Worm (Caenorhabditis elegans): ENCODE results near the gene srh-48.

srh-48 gene

DNA sequence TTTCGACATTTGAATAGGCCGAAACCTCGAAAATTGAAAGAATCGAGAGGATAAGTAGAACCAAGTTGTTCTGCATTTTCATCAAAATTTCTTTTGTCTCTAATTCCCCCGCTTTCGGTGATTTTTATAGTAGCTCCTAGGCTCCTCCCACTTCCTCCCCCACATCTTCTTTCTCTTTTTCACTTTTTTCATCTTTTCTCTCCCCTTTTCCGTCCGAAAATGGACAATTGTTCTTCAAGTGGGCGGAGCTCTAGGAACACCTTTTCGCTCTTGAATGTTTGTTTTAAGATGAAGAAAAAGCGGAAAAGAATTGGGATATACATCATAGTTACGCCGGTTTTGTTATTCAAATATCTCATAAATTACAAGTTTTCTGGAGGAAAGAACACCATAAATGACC lies 33.4 kb upstream of the srh-48 start, which contains the start of gene F42A8.1:
TSS of gene F42A8.1 (minus strand) at position 101 of the 400 bp plus-strand sequence.
- TF ChIP-seq lin-35 (GFP tag; optimal IDR thresholded peaks at IDR 0.05) (no peak), nhr-80 (tag; optimal IDR thresholded peaks at IDR 0.05) (no peak), pha-4 (tag; optimal IDR thresholded peaks at IDR 0.05) (no peak), F52B5.7 (tag; optimal IDR thresholded peaks at IDR 0.05) (no peak)

DNA sequence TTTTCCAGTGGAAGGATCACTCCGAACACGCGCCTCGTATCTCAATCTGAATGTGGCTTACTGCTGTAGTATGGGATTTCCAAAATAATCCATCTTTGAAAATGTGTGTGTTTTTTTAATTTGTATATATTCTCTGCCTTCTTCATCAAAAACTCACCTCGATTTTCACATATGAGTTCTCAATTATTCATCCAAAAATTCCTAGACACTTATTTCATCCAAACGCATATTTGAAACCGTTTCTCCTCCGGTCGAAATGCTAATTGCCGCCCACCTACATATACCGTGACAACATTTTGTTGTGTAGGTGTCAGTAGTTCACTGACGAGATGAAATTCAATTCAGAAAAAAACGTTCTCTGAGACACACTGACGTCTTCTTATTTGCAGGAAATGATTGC lies 32.5 kb upstream of the srh-48 start:
- TF ChIP-seq T07F8.4 (tag; optimal IDR thresholded peaks at IDR 0.05) (no peak), ztf-18 (tag; optimal IDR thresholded peaks at IDR 0.05) (no peak), lsl-1 (GFP tag; optimal IDR thresholded peaks at IDR 0.05) (no peak), nfya-1 (tag; optimal IDR thresholded peaks at IDR 0.05; ENCODE audit: borderline replicate concordance, insufficient read depth) (no peak), rec-8 (tag; optimal IDR thresholded peaks at IDR 0.05) (no peak), Y95B8A.8 (GFP tag; IDR thresholded peaks at IDR 0.05) (no peak), repo-1 (tag; optimal IDR thresholded peaks at IDR 0.05) (no peak), let-526 (GFP tag; IDR thresholded peaks at IDR 0.05) (no peak), gei-17 (GFP tag; optimal IDR thresholded peaks at IDR 0.05) (no peak), nhr-80 (tag; optimal IDR thresholded peaks at IDR 0.05) (no peak), lir-1 (GFP tag; conservative IDR thresholded peaks at IDR 0.05) (no peak), rcor-1 (GFP tag; IDR thresholded peaks at IDR 0.05) (no peak)

DNA sequence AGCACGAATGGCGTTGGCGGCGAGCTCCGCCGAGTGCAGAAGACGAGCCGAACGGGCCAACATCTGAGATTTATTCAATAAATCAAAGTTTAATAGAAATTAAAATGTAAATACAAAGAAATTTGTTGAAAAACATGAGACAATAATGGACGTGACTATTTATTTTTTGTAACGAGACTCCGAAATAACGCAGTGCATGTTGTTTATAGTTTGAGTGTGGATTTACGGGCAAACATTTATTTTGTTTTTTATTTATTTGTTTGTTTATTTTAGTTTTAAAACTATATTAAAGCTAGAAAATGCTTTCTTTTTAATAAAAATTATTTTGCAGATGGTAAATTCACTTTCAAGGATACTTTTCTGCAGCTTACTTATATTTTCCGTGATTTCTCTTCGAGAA lies 27.2 kb upstream of the srh-48 start, which contains the start of the genes sdhb-1 and cup-15:
TSS of gene sdhb-1 (minus strand) at position 63 of the 400 bp plus-strand sequence.
TSS of gene cup-15 (plus strand) at position 332 of the 400 bp plus-strand sequence.
- TF ChIP-seq snpc-4 (GFP tag; optimal IDR thresholded peaks at IDR 0.05) (no peak), snpc-4 (tag; optimal IDR thresholded peaks at IDR 0.05) (no peak), egl-18 (GFP tag; IDR thresholded peaks at IDR 0.05) (no peak), B0019.2 (GFP tag; conservative IDR thresholded peaks at IDR 0.05) (no peak), F23B12.7 (tag; optimal IDR thresholded peaks at IDR 0.05; ENCODE audit: insufficient read depth) (no peak), attf-3 (GFP tag; conservative IDR thresholded peaks at IDR 0.05) (peak; percentile 87), unc-62 (GFP tag; optimal IDR thresholded peaks at IDR 0.05) (no peak), ets-4 (GFP tag; optimal IDR thresholded peaks at IDR 0.05) (no peak), F37B4.10 (GFP tag; IDR thresholded peaks at IDR 0.05) (no peak)

DNA sequence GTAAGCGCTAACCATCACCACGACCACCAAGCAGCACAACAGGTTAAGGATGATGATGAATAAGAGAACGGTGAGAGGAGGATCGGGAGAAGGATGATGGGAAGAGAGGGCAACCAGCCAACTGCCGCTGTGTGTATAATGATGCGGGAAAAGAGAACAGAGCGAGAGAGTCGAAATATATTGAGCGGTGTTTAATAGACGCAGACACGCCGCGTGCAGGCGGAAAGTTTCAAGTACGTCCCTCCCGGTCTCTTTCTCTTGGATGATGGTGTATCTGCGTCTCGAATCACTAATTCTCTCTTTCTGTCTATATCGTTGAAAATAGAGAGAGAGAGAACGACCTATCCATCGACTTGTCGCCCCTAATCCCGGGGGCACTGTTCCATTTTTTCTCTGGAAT lies 23.2 kb upstream of the srh-48 start:
- no peak for TF ChIP-seq dpl-1 (GFP tag; optimal IDR thresholded peaks at IDR 0.05)
- no peak for TF ChIP-seq cebp-1 (GFP tag; IDR thresholded peaks at IDR 0.05)
- peak; percentile 43 for TF ChIP-seq cebp-1 (tag; optimal IDR thresholded peaks at IDR 0.05)
- TF ChIP-seq pha-4 (tag; optimal IDR thresholded peaks at IDR 0.05): no peak
- TF ChIP-seq snpc-1.1 (tag; optimal IDR thresholded peaks at IDR 0.05; ENCODE audit: insufficient read depth): no peak
- TF ChIP-seq let-526 (GFP tag; IDR thresholded peaks at IDR 0.05): no peak
- TF ChIP-seq hlh-26 (GFP tag; conservative IDR thresholded peaks at IDR 0.05): no peak
- no peak for TF ChIP-seq C06A6.2 (GFP tag; conservative IDR thresholded peaks at IDR 0.05)
- TF ChIP-seq ztf-6 (GFP tag; IDR thresholded peaks at IDR 0.05): no peak
- TF ChIP-seq B0035.1 (tag; optimal IDR thresholded peaks at IDR 0.05): no peak
- no peak for TF ChIP-seq ceh-91 (GFP tag; IDR thresholded peaks at IDR 0.05)
- no peak for TF ChIP-seq F49E8.2 (tag; optimal IDR thresholded peaks at IDR 0.05; ENCODE audit: insufficient read depth)
- no peak for TF ChIP-seq ceh-100 (GFP tag; IDR thresholded peaks at IDR 0.05)
- TF ChIP-seq ekl-4 (GFP tag; IDR thresholded peaks at IDR 0.05): 0 out of 2 replicates have a peak, but pooled peaks have one; percentile 23
- no peak for TF ChIP-seq egl-18 (GFP tag; IDR thresholded peaks at IDR 0.05)
- peak; percentile 83 for TF ChIP-seq hmg-1.2 (GFP tag; IDR thresholded peaks at IDR 0.05)
- peak; percentile 46; the same call in 1 of the 2 replicates for TF ChIP-seq dox-1 (GFP tag; IDR thresholded peaks at IDR 0.05)
- no peak for TF ChIP-seq sea-2 (GFP tag; IDR thresholded peaks at IDR 0.05)
- TF ChIP-seq zfh-2 (GFP tag; conservative IDR thresholded peaks at IDR 0.05): peak; percentile 43; the same call in 1 of the 2 replicates
- no peak for TF ChIP-seq ceh-58 (GFP tag; IDR thresholded peaks at IDR 0.05)
- TF ChIP-seq lin-40 (tag; optimal IDR thresholded peaks at IDR 0.05): peak; percentile 8
- TF ChIP-seq rcor-1 (GFP tag; IDR thresholded peaks at IDR 0.05): 0 out of 2 replicates have a peak, but pooled peaks have one; percentile 8
- no peak for TF ChIP-seq nhr-80 (tag; optimal IDR thresholded peaks at IDR 0.05)
- no peak for TF ChIP-seq ztf-26 (tag; optimal IDR thresholded peaks at IDR 0.05)
- TF ChIP-seq F52B5.7 (tag; optimal IDR thresholded peaks at IDR 0.05): no peak
